Fruit fly (Drosophila melanogaster): ENCODE measurements around the gene mrt.

mrt gene

DNA sequence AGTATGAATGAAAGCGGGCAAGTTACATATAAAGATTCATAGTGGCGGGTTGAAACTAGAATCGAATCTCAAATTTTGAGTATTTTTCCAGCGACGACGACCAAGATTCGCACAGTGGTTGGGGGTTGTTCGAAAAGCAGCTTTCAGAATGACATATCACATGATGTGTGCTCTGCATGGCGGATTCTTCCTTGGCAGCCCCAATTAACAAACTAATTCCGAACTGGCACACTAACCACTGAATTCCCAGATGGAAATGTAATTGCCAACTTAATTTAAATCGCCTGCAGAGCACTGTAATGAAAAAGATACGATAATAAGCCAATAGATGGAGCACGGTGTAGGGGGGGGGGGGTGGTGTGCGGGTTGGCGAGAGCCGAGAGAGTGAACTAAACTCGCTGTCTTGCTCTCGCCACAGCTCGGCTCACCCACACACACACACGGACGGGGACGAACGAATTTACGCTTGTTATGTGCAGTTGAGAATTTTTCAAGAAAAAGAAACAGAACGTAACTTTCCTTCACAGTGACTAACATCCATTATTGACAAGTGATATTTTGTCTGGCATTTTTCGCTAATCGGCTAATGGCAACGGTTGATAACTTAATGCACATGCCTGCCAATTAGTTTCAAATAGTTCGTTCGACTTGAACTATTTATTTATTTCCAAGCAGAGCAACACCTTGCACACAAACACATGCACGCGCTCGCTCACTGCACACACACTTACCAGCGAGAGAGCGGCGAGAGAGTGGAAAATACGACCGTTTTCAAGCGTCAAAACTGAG, 1.2 kb downstream of the mrt start (continued):
- peak; percentile 98 for TF ChIP-seq Ada2b (GFP tag; IDR thresholded peaks at IDR 0.05)
- TF ChIP-seq sd (tag; optimal IDR thresholded peaks at IDR 0.05), result peak; percentile 90
- peak; percentile 78 for TF ChIP-seq ac (GFP tag; optimal IDR thresholded peaks at IDR 0.05)
- TF ChIP-seq CG9215 (GFP tag; IDR thresholded peaks at IDR 0.05), result peak; percentile 93
- peak; percentile 27 for TF ChIP-seq CG7271 (tag; optimal IDR thresholded peaks at IDR 0.05)
- TF ChIP-seq sens-2 (GFP tag; IDR thresholded peaks at IDR 0.05), result peak; percentile 90
- peak; percentile 97 for TF ChIP-seq CG9932 (GFP tag; IDR thresholded peaks at IDR 0.05)
- peak; percentile 98 for TF ChIP-seq Rfx (GFP tag; IDR thresholded peaks at IDR 0.05)
- peak; percentile 95 for TF ChIP-seq oc (tag; optimal IDR thresholded peaks at IDR 0.05)
- TF ChIP-seq CG17186 (GFP tag; optimal IDR thresholded peaks at IDR 0.05), result peak; percentile 83
- peak; percentile 82 for TF ChIP-seq TFAM (GFP tag; optimal IDR thresholded peaks at IDR 0.05)
- peak; percentile 89 for TF ChIP-seq lbe (GFP tag; optimal IDR thresholded peaks at IDR 0.05)
- peak; percentile 97 for TF ChIP-seq caup (GFP tag; optimal IDR thresholded peaks at IDR 0.05; ENCODE audit: severe bottlenecking)
- peak; percentile 90 for TF ChIP-seq eyg (GFP tag; optimal IDR thresholded peaks at IDR 0.05)
- peak; percentile 87 for TF ChIP-seq mirr (GFP tag; optimal IDR thresholded peaks at IDR 0.05)
- peak; percentile 90 for TF ChIP-seq CG12744 (GFP tag; optimal IDR thresholded peaks at IDR 0.05)
- peak; percentile 93 for TF ChIP-seq CG18262 (tag; optimal IDR thresholded peaks at IDR 0.05)
- TF ChIP-seq row (GFP tag; IDR thresholded peaks at IDR 0.05), result peak; percentile 97
- peak; percentile 95 for TF ChIP-seq CG4730 (GFP tag; IDR thresholded peaks at IDR 0.05)
- TF ChIP-seq nom (GFP tag; optimal IDR thresholded peaks at IDR 0.05), result peak; percentile 88
- TF ChIP-seq ase (GFP tag; IDR thresholded peaks at IDR 0.05), result peak; percentile 96
- peak in 1 of 2 experiments; percentile 68 for TF ChIP-seq crp (GFP tag; optimal IDR thresholded peaks at IDR 0.05)
- peak; percentile 90 for TF ChIP-seq CG6854 (GFP tag; optimal IDR thresholded peaks at IDR 0.05)
- peak; percentile 94 for TF ChIP-seq pum (GFP tag; optimal IDR thresholded peaks at IDR 0.05)
- TF ChIP-seq Myb (GFP tag; optimal IDR thresholded peaks at IDR 0.05), result peak; percentile 89
- TF ChIP-seq Hr3 (GFP tag; optimal IDR thresholded peaks at IDR 0.05), result peak; percentile 89
- no peak for TF ChIP-seq prd (optimal IDR thresholded peaks at IDR 0.05)
- peak; percentile 97 for TF ChIP-seq prd (GFP tag; IDR thresholded peaks at IDR 0.05)
- peak; percentile 23 for TF ChIP-seq unc-4 (GFP tag; IDR thresholded peaks at IDR 0.05; ENCODE audit: partially characterized antibody)
- TF ChIP-seq Taf1 (GFP tag; IDR thresholded peaks at IDR 0.05), result peak; percentile 95
- peak; percentile 90 for TF ChIP-seq CG13894 (tag; optimal IDR thresholded peaks at IDR 0.05)
- TF ChIP-seq pan (optimal IDR thresholded peaks at IDR 0.05), result no peak
- TF ChIP-seq pan (GFP tag; optimal IDR thresholded peaks at IDR 0.05 in 1 of 2, IDR thresholded peaks at IDR 0.05 in 1 of 2), result peak in 1 of 2 experiments; percentile 98
- TF ChIP-seq dan (GFP tag; IDR thresholded peaks at IDR 0.05), result no peak; the same call in 1 of the 2 replicates
- peak; percentile 87 for TF ChIP-seq Camta (GFP tag; optimal IDR thresholded peaks at IDR 0.05)
- peak; percentile 91 for TF ChIP-seq CG18764 (GFP tag; optimal IDR thresholded peaks at IDR 0.05)
- peak; percentile 97 for TF ChIP-seq CG32767 (GFP tag; IDR thresholded peaks at IDR 0.05)
- TF ChIP-seq toy (GFP tag; IDR thresholded peaks at IDR 0.05), result peak; percentile 86
- TF ChIP-seq Xbp1 (GFP tag; optimal IDR thresholded peaks at IDR 0.05), result peak; percentile 95
- peak; percentile 91 for TF ChIP-seq NK7.1 (GFP tag; optimal IDR thresholded peaks at IDR 0.05)
- TF ChIP-seq ind (GFP tag; optimal IDR thresholded peaks at IDR 0.05), result peak; percentile 98
- peak; percentile 82 for TF ChIP-seq en (GFP tag; optimal IDR thresholded peaks at IDR 0.05)
- peak; percentile 93 for TF ChIP-seq CG33213 (GFP tag; optimal IDR thresholded peaks at IDR 0.05)
- TF ChIP-seq Lim3 (GFP tag; IDR thresholded peaks at IDR 0.05), result peak; percentile 86
- peak; percentile 84 for TF ChIP-seq sug (tag; optimal IDR thresholded peaks at IDR 0.05)
- TF ChIP-seq CG10431 (GFP tag; optimal IDR thresholded peaks at IDR 0.05), result peak; percentile 33
- TF ChIP-seq CG14050 (GFP tag; IDR thresholded peaks at IDR 0.05), result peak; percentile 95
- TF ChIP-seq CG3838 (GFP tag; optimal IDR thresholded peaks at IDR 0.05), result peak; percentile 86
- TF ChIP-seq Sry-δ (GFP tag; optimal IDR thresholded peaks at IDR 0.05), result peak; percentile 62
- no peak for TF ChIP-seq CG7745 (tag; optimal IDR thresholded peaks at IDR 0.05)
